Worm (Caenorhabditis elegans): Measurements from ENCODE around the gene cnt-2.

Gene cnt-2

DNA sequence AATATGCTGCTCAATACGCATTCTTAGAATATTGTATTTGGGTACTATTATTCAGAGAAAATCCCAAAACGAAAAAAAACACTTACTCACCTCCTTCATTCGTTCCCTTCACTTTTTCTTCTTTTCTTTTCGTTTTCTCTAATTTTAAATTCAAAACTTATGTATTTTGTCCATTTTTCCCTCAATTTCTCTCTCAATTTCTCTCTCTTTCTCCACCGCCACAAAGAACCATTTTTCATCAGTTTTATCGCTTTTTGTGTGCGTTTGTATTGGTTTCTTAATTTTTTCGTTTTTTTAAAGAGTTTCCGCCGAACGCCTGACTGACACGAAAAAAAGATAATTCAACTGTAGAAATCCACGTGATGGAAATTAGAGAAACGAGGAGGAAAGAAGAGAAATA is at the start of gene cnt-2:
Gene cnt-2 (plus strand): TSS at position 301 of the 400 bp plus-strand sequence.
- no peak for TF ChIP-seq unc-62 (GFP tag; optimal IDR thresholded peaks at IDR 0.05)

- TF ChIP-seq unc-62 (GFP tag; optimal IDR thresholded peaks at IDR 0.05) = no peak
Measured at ce11 chrIII:10605049-10605448, 49.8 kb upstream of the cnt-2 start, which contains the start of gene rabx-5. Gene rabx-5, plus strand, starts transcription at chrIII:10605349.

ce11 chrIII:10608161-10608560 is 46.7 kb upstream of the cnt-2 start:
- TF ChIP-seq unc-62 (GFP tag; optimal IDR thresholded peaks at IDR 0.05) = no peak

ce11 chrIII:10612333-10612732 is 42.5 kb upstream of the cnt-2 start, which contains the start of gene Y39A1A.24:
Gene Y39A1A.24, plus strand, starts transcription at chrIII:10612633.
- no peak for TF ChIP-seq unc-62 (GFP tag; optimal IDR thresholded peaks at IDR 0.05)

DNA sequence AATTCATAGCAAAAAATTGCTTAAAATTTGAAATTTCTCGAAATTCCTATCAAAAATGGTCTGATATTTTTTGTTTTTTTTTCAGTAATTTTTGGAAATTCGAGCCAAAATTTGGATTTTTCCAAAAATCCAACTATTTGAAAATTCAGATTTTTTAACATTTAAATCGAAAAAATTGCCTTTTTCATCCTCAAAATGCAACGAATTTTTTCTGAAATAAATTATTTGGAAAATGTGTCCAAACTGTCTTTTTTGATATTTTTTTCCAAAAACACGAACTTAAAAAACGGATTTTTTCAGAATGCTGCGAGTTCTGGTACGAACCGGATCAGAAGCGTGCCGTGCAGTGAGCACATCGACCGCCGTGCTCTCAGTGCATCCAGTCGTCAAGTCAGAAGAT is 39.7 kb upstream of the cnt-2 start, which contains the start of gene mrpl-22:
Gene mrpl-22 (plus strand): TSS at position 301 of the 400 bp plus-strand sequence.
- TF ChIP-seq unc-62 (GFP tag; optimal IDR thresholded peaks at IDR 0.05) = no peak

ce11 chrIII:10621208-10621607 is 33.6 kb upstream of the cnt-2 start, which contains the start of the genes lron-10 and hpr-9:
Gene lron-10, minus strand, starts transcription at chrIII:10621369.
Gene hpr-9, plus strand, starts transcription at chrIII:10621551.
- no peak for TF ChIP-seq unc-62 (GFP tag; optimal IDR thresholded peaks at IDR 0.05)

ce11 chrIII:10624564-10624963 is 30.3 kb upstream of the cnt-2 start:
- no peak for TF ChIP-seq unc-62 (GFP tag; optimal IDR thresholded peaks at IDR 0.05)

ce11 chrIII:10628360-10628759 is 26.5 kb upstream of the cnt-2 start:
- TF ChIP-seq unc-62 (GFP tag; optimal IDR thresholded peaks at IDR 0.05) = no peak

DNA sequence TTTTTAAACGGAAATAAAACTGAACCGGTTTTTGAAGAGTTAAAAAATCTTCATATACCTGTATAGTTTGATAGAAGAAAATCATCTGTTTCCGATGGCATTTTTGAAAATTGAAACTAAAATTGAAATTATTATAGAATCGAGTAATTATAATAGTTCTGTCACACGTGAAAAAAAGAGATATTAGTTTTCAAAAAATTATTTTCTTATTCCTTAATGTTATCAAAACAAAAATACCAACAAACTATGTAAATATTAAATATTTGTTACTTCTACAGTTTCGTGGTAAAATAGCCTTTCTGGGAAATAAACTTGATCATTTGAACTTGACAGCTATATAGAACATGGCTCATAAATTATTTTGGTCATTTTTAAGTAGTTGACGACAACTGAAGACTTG is 25.8 kb upstream of the cnt-2 start, which contains the start of gene swt-4:
Gene swt-4 (minus strand): TSS at position 101 of the 400 bp plus-strand sequence.
- no peak for TF ChIP-seq unc-62 (GFP tag; optimal IDR thresholded peaks at IDR 0.05)

ce11 chrIII:10629795-10630194 is 25.0 kb upstream of the cnt-2 start:
- TF ChIP-seq unc-62 (GFP tag; optimal IDR thresholded peaks at IDR 0.05) = no peak

DNA sequence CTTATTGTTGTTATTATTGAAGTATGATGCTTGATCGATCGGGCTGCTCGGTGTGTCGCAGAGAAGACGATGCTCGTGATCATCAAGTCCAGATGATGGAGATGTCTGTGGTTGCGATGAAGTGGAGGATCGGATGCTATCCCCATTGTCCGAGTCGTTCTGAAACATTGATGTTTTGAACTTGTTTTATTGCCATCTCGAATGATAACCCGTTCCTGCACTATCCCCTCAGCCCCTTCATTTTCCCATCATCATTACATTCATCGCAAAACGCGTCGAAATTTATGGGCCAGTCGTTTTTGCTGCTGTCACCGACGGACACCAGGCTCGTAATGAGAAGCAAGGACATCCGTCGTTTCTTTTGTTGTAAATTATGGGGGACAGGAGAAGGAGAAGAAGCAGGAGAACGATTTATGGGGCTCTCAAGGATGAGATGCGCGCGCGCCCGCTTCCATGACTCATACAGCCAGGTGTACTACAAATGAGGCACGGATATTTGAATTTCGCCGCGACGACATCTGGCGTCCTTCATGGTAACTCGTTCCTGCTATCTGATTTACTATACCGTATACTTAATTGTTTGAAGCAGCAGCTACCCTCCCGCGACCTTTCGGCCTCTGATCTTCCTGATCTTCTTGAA is 22.8 kb upstream of the cnt-2 start:
- no peak for TF ChIP-seq unc-62 (GFP tag; optimal IDR thresholded peaks at IDR 0.05)

DNA sequence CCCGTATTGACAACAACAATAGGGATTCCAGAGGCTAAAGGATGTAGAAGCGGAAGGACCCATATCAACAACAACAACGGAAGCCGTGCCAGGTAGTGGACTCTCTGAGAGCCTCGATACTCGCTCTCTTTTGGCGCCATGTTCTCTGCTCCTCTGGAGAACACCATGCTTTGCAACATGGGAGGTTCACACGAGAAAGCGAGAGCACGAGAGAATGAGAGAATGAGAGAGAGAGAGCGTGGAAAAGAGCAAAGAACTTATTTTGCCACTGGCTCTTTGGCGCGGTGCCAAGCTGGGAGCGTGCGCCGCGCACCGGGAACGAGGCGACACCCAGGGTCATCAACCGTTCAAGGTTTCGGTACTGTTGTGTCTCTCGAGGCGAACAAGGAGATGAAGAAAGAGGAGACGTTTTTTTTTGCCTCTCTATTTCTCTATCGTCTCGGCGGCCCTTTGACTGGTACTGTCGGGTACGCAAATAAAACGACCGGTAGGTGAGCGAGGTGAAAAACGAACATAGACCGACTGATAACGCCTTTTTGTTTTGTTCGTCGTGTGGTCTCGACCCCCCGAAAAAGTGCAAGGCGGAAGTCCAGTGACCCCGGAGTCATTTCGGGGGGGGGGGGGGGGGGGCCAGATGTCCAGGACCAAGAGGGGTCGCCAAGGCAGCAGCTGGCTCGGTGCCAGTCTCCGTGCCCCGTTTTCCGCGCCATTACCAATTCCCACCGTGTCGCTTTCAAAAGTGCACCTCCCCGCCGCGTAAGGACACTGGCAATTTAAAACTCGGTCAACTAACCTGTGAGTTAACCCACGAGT is 22.0 kb upstream of the cnt-2 start, which contains the start of gene Y39A1A.10:
Gene Y39A1A.10 (plus strand): TSS at position 139 of the 813 bp plus-strand sequence.
- no peak for TF ChIP-seq unc-62 (GFP tag; optimal IDR thresholded peaks at IDR 0.05)

DNA sequence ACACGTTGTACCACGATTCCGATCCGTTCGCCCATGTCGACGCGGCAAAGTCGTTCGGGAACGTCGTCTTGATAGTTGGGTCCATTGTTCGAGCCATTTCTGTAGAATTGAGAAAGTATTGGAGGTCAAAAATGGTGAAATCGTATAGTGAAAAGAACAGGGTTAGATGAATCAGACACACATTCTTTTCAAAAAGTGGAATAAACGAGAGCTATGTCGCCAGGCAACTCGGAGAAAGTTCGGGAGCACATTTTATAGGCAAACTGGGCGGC is 21.5 kb upstream of the cnt-2 start, which contains the start of gene Y39A1A.9:
Gene Y39A1A.9 (minus strand): TSS at position 99 of the 272 bp plus-strand sequence.
- TF ChIP-seq unc-62 (GFP tag; optimal IDR thresholded peaks at IDR 0.05) = no peak

DNA sequence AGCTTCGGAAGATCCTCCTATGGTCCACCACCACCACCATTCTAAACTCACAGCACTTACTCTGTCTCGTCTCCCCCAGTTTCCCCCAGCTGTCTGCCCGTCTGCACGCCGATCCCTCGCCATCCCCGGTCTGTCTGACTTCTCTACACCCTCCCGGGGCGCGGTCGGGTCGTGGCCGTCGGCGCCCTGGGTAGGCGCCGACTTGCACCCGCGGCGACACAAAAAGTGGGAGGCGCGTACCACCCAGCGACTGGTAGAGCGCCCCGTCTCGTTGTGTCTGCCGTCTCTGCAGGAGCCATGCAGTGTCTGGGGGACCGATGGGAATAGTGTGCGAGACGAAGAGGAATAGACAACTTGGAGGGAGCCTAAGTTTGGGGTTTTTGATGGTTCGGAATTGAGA is 20.8 kb upstream of the cnt-2 start:
- TF ChIP-seq unc-62 (GFP tag; optimal IDR thresholded peaks at IDR 0.05) = no peak

DNA sequence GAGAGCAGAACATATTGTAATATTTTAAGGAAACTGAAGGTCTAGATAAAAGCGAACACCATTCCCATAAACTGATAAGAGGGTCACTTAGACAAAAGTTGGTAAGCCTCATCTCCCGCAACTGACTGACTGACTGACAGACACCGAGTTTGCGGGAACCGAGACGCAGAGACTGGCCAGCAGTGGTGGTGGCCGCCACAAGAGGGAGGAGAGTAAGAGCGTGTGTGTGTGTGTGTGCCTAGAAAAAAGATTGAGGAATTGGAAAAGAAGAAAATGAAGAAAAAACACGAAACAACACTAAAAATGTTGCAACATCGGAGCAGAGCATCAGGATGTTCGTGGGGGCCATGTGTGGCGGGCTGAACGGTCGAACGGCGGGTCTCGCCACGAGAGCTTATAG is 20.2 kb upstream of the cnt-2 start:
- TF ChIP-seq unc-62 (GFP tag; optimal IDR thresholded peaks at IDR 0.05) = no peak

DNA sequence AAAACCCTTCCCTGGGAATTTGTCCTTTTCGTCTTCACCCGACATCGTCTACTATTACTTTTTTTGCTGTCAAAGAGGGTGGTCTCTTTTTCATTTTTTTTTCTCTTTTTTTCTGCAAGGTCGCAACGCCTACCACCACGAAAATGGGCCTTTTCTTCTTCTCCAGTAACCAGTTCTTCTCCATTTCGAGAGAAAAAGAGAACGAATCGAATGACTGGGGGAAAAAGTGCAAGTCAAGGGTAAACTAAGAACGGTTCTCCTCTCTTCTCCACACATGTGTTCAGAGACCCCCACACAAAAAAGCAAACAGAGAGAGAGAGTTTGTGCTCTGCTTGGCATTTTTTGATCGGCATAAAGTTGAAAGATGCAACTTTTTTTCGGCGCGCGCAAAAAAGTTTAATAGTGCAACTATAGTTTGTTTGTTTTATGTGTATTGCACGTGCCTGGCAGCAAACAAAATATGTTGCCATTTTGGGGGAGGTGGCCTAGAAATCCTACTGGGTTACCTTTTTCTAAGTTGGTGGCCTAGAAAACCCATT is 18.3 kb upstream of the cnt-2 start:
- TF ChIP-seq unc-62 (GFP tag; optimal IDR thresholded peaks at IDR 0.05) = no peak
